Fruit fly (Drosophila melanogaster) whole organism, embryonic: ENCODE measurements around the gene CG34432.

Experiments used
- Bgb ChIP-seq: fragments of 200-800 bp; sonication (Bioruptor generic); IDR thresholded peaks from 2 replicates; pipeline ENCODE4 v1.3.6; 2022; ENCODE audit warnings: missing biosample characterization, missing genetic modification characterization; ENCODE audit not compliant: partially characterized antibody
- CG11398 ChIP-seq: fragments of 200-800 bp; sonication (Bioruptor generic); optimal IDR thresholded peaks from 2 replicates; lab custom pipeline; 2016; ENCODE audit warnings: missing biosample characterization, missing genetic modification characterization
- CG11560 ChIP-seq: fragments of 200-800 bp; sonication (Bioruptor generic); IDR thresholded peaks from 3 replicates; pipeline ENCODE4 v1.3.6; 2022; ENCODE audit warnings: missing biosample characterization, missing genetic modification characterization
- CG12391 ChIP-seq: fragments of 200-800 bp; sonication (Bioruptor generic); optimal IDR thresholded peaks from 3 replicates; lab custom pipeline; 2018; ENCODE audit warnings: missing biosample characterization, mild to moderate bottlenecking, missing genetic modification characterization, moderate library complexity
- CG13424 ChIP-seq: fragments of 200-800 bp; sonication (Bioruptor generic); optimal IDR thresholded peaks from 2 replicates; lab custom pipeline; 2019; ENCODE audit warnings: missing biosample characterization, mild to moderate bottlenecking, missing genetic modification characterization, moderate library complexity
- CG14014 ChIP-seq: fragments of 200-800 bp; sonication (Bioruptor generic); IDR thresholded peaks from 2 replicates; pipeline ENCODE4 v1.3.6; 2022; ENCODE audit warnings: missing biosample characterization, missing genetic modification characterization
- CG1647 ChIP-seq: fragments of 200-800 bp; sonication (Bioruptor generic); optimal IDR thresholded peaks from 3 replicates; lab custom pipeline; 2016; ENCODE audit warnings: missing biosample characterization, missing genetic modification characterization
- CG30403 ChIP-seq: fragments of 200-800 bp; sonication (Bioruptor generic); optimal IDR thresholded peaks from 3 replicates; lab custom pipeline; 2016; ENCODE audit warnings: missing biosample characterization, missing genetic modification characterization
- CG32532 ChIP-seq: fragments of 200-800 bp; sonication (Bioruptor generic); IDR thresholded peaks from 2 replicates; pipeline ENCODE4 v1.3.6; 2022; ENCODE audit warnings: missing biosample characterization, missing genetic modification characterization
- CG3281 ChIP-seq: fragments of 200-800 bp; sonication (Bioruptor generic); optimal IDR thresholded peaks from 3 replicates; lab custom pipeline; 2017; ENCODE audit warnings: missing biosample characterization, mild to moderate bottlenecking, missing genetic modification characterization
- CG34224 ChIP-seq: fragments of 200-800 bp; sonication (Bioruptor generic); IDR thresholded peaks from 3 replicates; pipeline ENCODE4 v1.3.6; 2022; ENCODE audit warnings: missing biosample characterization, missing genetic modification characterization; ENCODE audit not compliant: partially characterized antibody
- CG34376 ChIP-seq: fragments of 200-800 bp; sonication (Bioruptor generic); optimal IDR thresholded peaks from 2 replicates; lab custom pipeline; 2018; ENCODE audit warnings: missing biosample characterization, mild to moderate bottlenecking, missing genetic modification characterization
- CG4617 ChIP-seq: fragments of 200-800 bp; sonication (Bioruptor generic); optimal IDR thresholded peaks from 3 replicates; lab custom pipeline; 2016; ENCODE audit warnings: missing biosample characterization, missing genetic modification characterization, borderline replicate concordance
- CG4707 ChIP-seq: fragments of 200-800 bp; sonication (Bioruptor generic); optimal IDR thresholded peaks from 2 replicates; lab custom pipeline; 2018; ENCODE audit warnings: missing biosample characterization, mild to moderate bottlenecking, missing genetic modification characterization, moderate library complexity
- CG6254 ChIP-seq: fragments of 200-800 bp; sonication (Bioruptor generic); optimal IDR thresholded peaks from 3 replicates; lab custom pipeline; 2017; ENCODE audit warnings: mild to moderate bottlenecking, missing biosample characterization, missing genetic modification reagents, missing genetic modification characterization
- CG7357 ChIP-seq: fragments of 200-800 bp; sonication (Bioruptor generic); IDR thresholded peaks from 3 replicates; pipeline ENCODE4 v1.3.6; 2022; ENCODE audit warnings: missing biosample characterization, missing genetic modification characterization
- CG7963 ChIP-seq: fragments of 200-800 bp; sonication (Bioruptor generic); IDR thresholded peaks from 3 replicates; pipeline ENCODE4 v1.3.6; 2022; ENCODE audit warnings: missing biosample characterization, missing genetic modification characterization; ENCODE audit not compliant: partially characterized antibody
- Doc3 ChIP-seq: fragments of 200-800 bp; sonication (Bioruptor generic); IDR thresholded peaks from 3 replicates; pipeline ENCODE4 v1.3.6; 2022; ENCODE audit warnings: missing biosample characterization, missing genetic modification characterization; ENCODE audit not compliant: partially characterized antibody
- Fer1 ChIP-seq: fragments of 200-800 bp; sonication (Bioruptor generic); optimal IDR thresholded peaks from 2 replicates; lab custom pipeline; 2017; ENCODE audit warnings: missing biosample characterization, mild to moderate bottlenecking, missing genetic modification characterization
- Gug ChIP-seq: fragments of 200-800 bp; sonication (Bioruptor generic); IDR thresholded peaks from 4 replicates; pipeline ENCODE4 v1.3.6; 2022; ENCODE audit warnings: missing biosample characterization, missing genetic modification characterization
- HHEX ChIP-seq: fragments of 200-800 bp; sonication (Bioruptor generic); optimal IDR thresholded peaks from 3 replicates; lab custom pipeline; 2017; ENCODE audit warnings: missing biosample characterization, mild to moderate bottlenecking, missing genetic modification characterization, missing genetic modification reagents
- HmgD ChIP-seq: fragments of 200-800 bp; sonication (Bioruptor generic); optimal IDR thresholded peaks from 3 replicates; lab custom pipeline; 2016; ENCODE audit warnings: missing biosample characterization, missing genetic modification characterization
- Med ChIP-seq: fragments of 200-800 bp; sonication (Bioruptor generic); peaks from one replicate; lab custom pipeline; 2016; ENCODE audit warnings: missing biosample characterization, missing genetic modification characterization, mild to moderate bottlenecking, inconsistent platforms, moderate library complexity
- NC2α ChIP-seq: fragments of 200-800 bp; sonication (Bioruptor generic); optimal IDR thresholded peaks from 2 replicates; lab custom pipeline; 2016; ENCODE audit warnings: missing biosample characterization, missing genetic modification characterization
- Oaz ChIP-seq: fragments of 200-800 bp; sonication (Bioruptor generic); IDR thresholded peaks from 2 replicates; pipeline ENCODE4 v1.3.6; 2022; ENCODE audit warnings: missing biosample characterization, missing genetic modification characterization
- Optix ChIP-seq: fragments of 200-800 bp; sonication (Bioruptor generic); IDR thresholded peaks from 3 replicates; pipeline ENCODE4 v1.3.6; 2022; ENCODE audit warnings: missing biosample characterization, missing genetic modification characterization
- Pdp1 ChIP-seq, 2 experiments: fragments of 200-800 bp; sonication (Bioruptor generic); optimal IDR thresholded peaks; 3 replicates each; lab custom pipeline; 2016; ENCODE audit warnings: missing biosample characterization in 2 of 2, missing genetic modification characterization in 2 of 2, mild to moderate bottlenecking in 1 of 2, moderate library complexity in 1 of 2
- Xrp1 ChIP-seq: fragments of 200-800 bp; sonication (Bioruptor generic); IDR thresholded peaks from 2 replicates; pipeline ENCODE4 v1.3.6; 2022; ENCODE audit warnings: missing biosample characterization, missing genetic modification characterization
- bigmax ChIP-seq: fragments of 200-800 bp; sonication (Bioruptor generic); optimal IDR thresholded peaks from 2 replicates; lab custom pipeline; 2018; ENCODE audit warnings: missing biosample characterization, mild to moderate bottlenecking, missing genetic modification characterization
- corto ChIP-seq: fragments of 200-800 bp; sonication (Bioruptor generic); optimal IDR thresholded peaks from 2 replicates; lab custom pipeline; 2016; ENCODE audit warnings: missing biosample characterization, mild to moderate bottlenecking, missing genetic modification characterization, moderate library complexity
- gsb ChIP-seq: fragments of 200-800 bp; sonication (Bioruptor generic); IDR thresholded peaks from 2 replicates; pipeline ENCODE4 v1.3.6; 2022; ENCODE audit warnings: missing biosample characterization, missing genetic modification characterization
- hbn ChIP-seq: fragments of 200-800 bp; sonication (Bioruptor generic); IDR thresholded peaks from 2 replicates; pipeline ENCODE4 v1.3.6; 2022; ENCODE audit warnings: missing biosample characterization, missing genetic modification characterization; ENCODE audit not compliant: partially characterized antibody
- inv ChIP-seq: fragments of 200-800 bp; sonication (Bioruptor generic); IDR thresholded peaks from 2 replicates; pipeline ENCODE4 v1.3.6; 2022; ENCODE audit warnings: missing biosample characterization, missing genetic modification characterization; ENCODE audit not compliant: partially characterized antibody
- lab ChIP-seq: fragments of 200-800 bp; sonication (Bioruptor generic); optimal IDR thresholded peaks from 3 replicates; lab custom pipeline; 2017; ENCODE audit warnings: missing biosample characterization, missing genetic modification characterization, mild to moderate bottlenecking, moderate library complexity, missing genetic modification reagents
- maf-S ChIP-seq: fragments of 200-800 bp; sonication (Bioruptor generic); optimal IDR thresholded peaks from 2 replicates; lab custom pipeline; 2016; ENCODE audit warnings: missing biosample characterization, missing genetic modification characterization
- nerfin-1 ChIP-seq: fragments of 200-800 bp; sonication (Bioruptor generic); optimal IDR thresholded peaks from 3 replicates; lab custom pipeline; 2019; ENCODE audit warnings: missing biosample characterization, mild to moderate bottlenecking, missing genetic modification characterization, moderate library complexity
- oc ChIP-seq: fragments of 200-800 bp; sonication (Bioruptor generic); optimal IDR thresholded peaks from 2 replicates; lab custom pipeline; 2018; ENCODE audit warnings: missing biosample characterization, mild to moderate bottlenecking, missing genetic modification characterization, moderate library complexity
- pan ChIP-seq, 4 experiments: fragments of >200 bp in 3 of 4; fragments of 200-800 bp in 1 of 4; sonication (Bioruptor generic) in 1 of 4; optimal IDR thresholded peaks in 3 of 4; IDR thresholded peaks in 1 of 4; 2 replicates each; pipeline versions ENCODE4 v1.3.6 to Lab custom; 2017 to 2022; ENCODE audit warnings: missing biosample characterization in 2 of 4, missing genetic modification characterization in 2 of 4, mixed read lengths in 1 of 4
- phol ChIP-seq: fragments of 200-800 bp; sonication (Bioruptor generic); optimal IDR thresholded peaks from 3 replicates; lab custom pipeline; 2018; ENCODE audit warnings: missing biosample characterization, mild to moderate bottlenecking, missing genetic modification characterization, moderate library complexity
- run ChIP-seq: fragments of 200-800 bp; sonication (Bioruptor generic); optimal IDR thresholded peaks from 3 replicates; lab custom pipeline; 2018; ENCODE audit warnings: missing biosample characterization, mild to moderate bottlenecking, missing genetic modification characterization
- sc ChIP-seq, 3 experiments: fragments of >200 bp in 2 of 3; fragments of 200-800 bp in 1 of 3; sonication (Bioruptor generic) in 1 of 3; optimal IDR thresholded peaks; 2 replicates in 2 of 3; 3 replicates in 1 of 3; lab custom pipeline; 2017; ENCODE audit warnings: mild to moderate bottlenecking in 1 of 3, missing biosample characterization in 1 of 3, missing genetic modification characterization in 1 of 3, missing genetic modification reagents in 1 of 3
- twi ChIP-seq: fragments of 200-800 bp; optimal IDR thresholded peaks from 2 replicates; lab custom pipeline; 2019; ENCODE audit warnings: missing biosample characterization, mild to moderate bottlenecking, missing genetic modification characterization, moderate library complexity

The CG34432 gene

DNA sequence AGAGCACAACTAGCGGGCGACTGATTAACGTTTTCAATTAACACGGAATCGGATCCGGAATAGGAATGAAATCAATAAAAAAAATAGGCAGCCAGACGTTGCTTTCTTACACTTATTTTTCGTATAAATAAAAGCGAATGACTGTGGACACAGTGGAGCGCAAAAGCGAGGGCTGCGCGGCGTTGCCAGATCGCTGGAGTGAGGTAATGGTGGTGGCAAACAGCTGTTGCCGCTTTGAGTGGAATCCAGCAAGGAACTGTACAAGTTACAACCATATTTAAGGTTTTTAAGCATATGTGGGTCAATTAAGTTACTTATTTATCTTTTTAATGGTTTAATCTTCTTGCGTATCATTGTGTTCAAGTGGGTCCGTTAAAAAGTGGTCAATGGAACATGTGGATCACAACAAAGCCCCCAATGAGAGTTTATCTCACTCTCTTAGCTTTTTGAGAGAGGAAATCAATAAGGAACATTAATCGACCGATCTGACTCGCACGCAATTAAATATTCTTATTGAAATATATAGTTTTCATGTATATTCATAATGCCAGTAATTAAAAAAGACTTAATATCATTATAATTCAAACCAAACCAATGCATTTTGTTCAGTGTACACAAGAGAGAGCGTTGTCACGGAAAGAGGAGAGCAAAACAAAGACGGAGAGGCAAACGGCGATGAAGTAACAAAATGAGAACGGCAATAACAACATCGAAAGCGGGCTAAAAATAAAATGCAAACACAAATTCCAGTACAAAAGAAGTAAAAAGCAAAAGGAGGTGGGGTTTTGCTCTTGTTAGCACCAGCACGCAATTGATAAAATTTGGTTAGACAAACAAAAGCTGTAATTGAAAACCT lies 48.6 kb upstream of the CG34432 start (continued):
- no peak; the same call in 2 of the 3 replicates for TF ChIP-seq CG34224 (GFP tag; lab: Robert Waterston, UW)
- TF ChIP-seq sc (optimal IDR thresholded peaks at IDR 0.05; lab: Kevin White, UChicago), result no peak
- peak; percentile 80 for TF ChIP-seq sc (GFP tag; optimal IDR thresholded peaks at IDR 0.05; lab: Kevin White, UChicago)
- TF ChIP-seq run, result peak; percentile 91
- TF ChIP-seq pan (optimal IDR thresholded peaks at IDR 0.05; lab: Kevin White, UChicago), result no peak
- TF ChIP-seq pan (GFP tag; optimal IDR thresholded peaks at IDR 0.05 in 1 of 2, IDR thresholded peaks at IDR 0.05 in 1 of 2), result peak in 1 of 2 experiments; percentile 96
- peak; percentile 79 for TF ChIP-seq CG7357

DNA sequence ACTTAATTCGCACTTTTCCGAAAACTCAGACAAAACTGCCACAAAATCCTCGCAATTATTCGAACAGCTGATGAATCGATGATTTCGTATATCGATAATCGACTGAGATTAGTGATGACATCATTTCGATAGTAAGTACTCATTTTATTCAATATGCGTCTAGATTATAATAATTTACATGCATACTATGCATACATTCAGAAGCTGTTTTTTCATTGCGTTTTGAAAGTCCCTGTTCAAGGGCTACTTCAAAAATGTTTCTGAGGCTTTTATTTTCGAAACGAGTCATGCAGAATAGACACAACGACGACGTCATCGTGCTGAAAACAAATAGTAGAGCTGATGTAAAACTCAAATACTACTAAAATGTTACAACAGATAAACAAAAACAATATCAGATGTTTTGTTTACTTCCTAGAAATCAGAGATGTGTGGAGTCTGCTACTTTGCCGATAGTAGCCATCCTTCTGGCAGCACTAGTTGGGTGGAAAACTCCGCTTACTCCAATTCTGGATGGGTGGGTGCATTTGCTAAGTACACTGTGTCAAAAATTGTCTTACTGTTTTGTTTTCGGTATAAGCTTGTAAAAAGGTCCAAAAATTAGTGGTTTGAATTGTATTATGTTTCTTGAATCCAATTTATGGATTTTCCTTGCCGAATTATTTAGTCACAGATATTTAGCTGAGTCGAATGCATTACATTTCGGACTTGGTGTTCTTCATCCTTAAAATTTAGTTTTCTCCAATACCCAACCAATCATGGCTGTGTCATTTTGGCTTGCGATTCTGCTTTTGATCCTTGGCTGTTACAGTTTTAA lies 47.3 kb upstream of the CG34432 start, which contains the start of the genes CG2246 and CG31021:
TSS of gene CG2246 (minus strand) at position 50 of the 817 bp plus-strand sequence.
TSS of gene CG31021 (plus strand) at position 767 of the 817 bp plus-strand sequence.
- no peak for TF ChIP-seq CG11398 (GFP tag; lab: Kevin White, UChicago)
- TF ChIP-seq corto (GFP tag; lab: Kevin White, UChicago), result peak; percentile 4
- TF ChIP-seq CG11560 (tag; lab: Robert Waterston, UW), result peak; percentile 80; the same call in 1 of the 3 replicates
- peak; percentile 75 for TF ChIP-seq CG12391 (tag; lab: Kevin White, UChicago)
- peak; percentile 84 for TF ChIP-seq inv (GFP tag; lab: Robert Waterston, UW)
- TF ChIP-seq nerfin-1 (tag; lab: Kevin White, UChicago), result peak; percentile 39
- peak; percentile 13 for TF ChIP-seq CG1647
- no peak for TF ChIP-seq Fer1 (GFP tag; lab: Kevin White, UChicago)
- no peak for TF ChIP-seq Oaz (GFP tag; lab: Robert Waterston, UW)
- no peak for TF ChIP-seq NC2α
- peak; percentile 59 for TF ChIP-seq hbn (GFP tag; lab: Robert Waterston, UW)
- TF ChIP-seq CG30403 (GFP tag; lab: Kevin White, UChicago), result peak; percentile 78
- peak; percentile 88 for TF ChIP-seq HmgD (GFP tag; lab: Kevin White, UChicago)
- no peak for TF ChIP-seq bigmax (GFP tag; lab: Kevin White, UChicago)
- TF ChIP-seq Doc3 (GFP tag; lab: Robert Waterston, UW), result peak; percentile 69
- no peak for TF ChIP-seq gsb (GFP tag; lab: Robert Waterston, UW)
- TF ChIP-seq CG7963, result peak; percentile 76; the same call in 2 of the 3 replicates
- no peak for TF ChIP-seq Optix (GFP tag; lab: Robert Waterston, UW)
- peak; percentile 88 for TF ChIP-seq Bgb (GFP tag; lab: Robert Waterston, UW)
- peak; percentile 54 for TF ChIP-seq CG4617 (GFP tag; lab: Kevin White, UChicago)
- TF ChIP-seq maf-S (GFP tag; lab: Kevin White, UChicago), result peak; percentile 2
- 0 out of 2 replicates have a peak, but pooled peaks have one; percentile 23 for TF ChIP-seq CG14014 (GFP tag; lab: Robert Waterston, UW)
- peak; percentile 58 for TF ChIP-seq lab (GFP tag; lab: Kevin White, UChicago)
- peak; percentile 65 for TF ChIP-seq phol (tag; lab: Kevin White, UChicago)
- TF ChIP-seq run, result no peak
- TF ChIP-seq CG32532, result peak; percentile 72
- TF ChIP-seq twi (tag; lab: Kevin White, UChicago), result no peak
- peak; percentile 72; the same call in 3 of the 4 replicates for TF ChIP-seq Gug (GFP tag; lab: Robert Waterston, UW)
- no peak for TF ChIP-seq CG3281 (GFP tag; lab: Kevin White, UChicago)
- peak; percentile 61 to 66 for TF ChIP-seq Pdp1 (GFP tag; optimal IDR thresholded peaks at IDR 0.05; lab: Kevin White, UChicago)
- no peak for TF ChIP-seq CG4707 (GFP tag; lab: Kevin White, UChicago)
- no peak for TF ChIP-seq oc
- TF ChIP-seq Med (GFP tag; lab: Kevin White, UChicago), result peak; percentile 94
- no peak for TF ChIP-seq HHEX
- TF ChIP-seq Xrp1 (GFP tag; lab: Robert Waterston, UW), result no peak
- TF ChIP-seq CG6254 (GFP tag; lab: Kevin White, UChicago), result no peak
- peak; percentile 59 for TF ChIP-seq CG13424 (tag; lab: Kevin White, UChicago)
- peak; percentile 18 for TF ChIP-seq CG34376 (GFP tag; lab: Kevin White, UChicago)
